Worm (Caenorhabditis elegans): ENCODE data around the gene best-1.

- TF ChIP-seq mep-1 (tag; optimal IDR thresholded peaks at IDR 0.05) = no peak
- no peak for TF ChIP-seq ces-1 (GFP tag; optimal IDR thresholded peaks at IDR 0.05)
- TF ChIP-seq nhr-76 (tag; optimal IDR thresholded peaks at IDR 0.05) = no peak
- no peak for TF ChIP-seq unc-62 (GFP tag; optimal IDR thresholded peaks at IDR 0.05)
- no peak for TF ChIP-seq elt-3 (tag; optimal IDR thresholded peaks at IDR 0.05)
- no peak for TF ChIP-seq elt-1 (tag; optimal IDR thresholded peaks at IDR 0.05; ENCODE audit: borderline replicate concordance, insufficient read depth)
- TF ChIP-seq sem-2 (GFP tag; optimal IDR thresholded peaks at IDR 0.05) = no peak
- no peak for TF ChIP-seq nhr-12 (tag; optimal IDR thresholded peaks at IDR 0.05)
- TF ChIP-seq unc-39 (tag; optimal IDR thresholded peaks at IDR 0.05) = no peak
- TF ChIP-seq mab-5 (tag; optimal IDR thresholded peaks at IDR 0.05) = no peak
- no peak for TF ChIP-seq pha-4 (tag; optimal IDR thresholded peaks at IDR 0.05)
- no peak for TF ChIP-seq ztf-11 (tag; optimal IDR thresholded peaks at IDR 0.05)
- TF ChIP-seq snpc-4 (tag; optimal IDR thresholded peaks at IDR 0.05) = no peak
These were observed 26.5 kb downstream of the best-1 start for ce11 chrIV:13082836-13083763.

Data from whole organism, mixed stage, embryonic.